Worm (Caenorhabditis elegans) whole organism, L1 larva: Measurements from ENCODE around the gene srh-137.

Experiments used
- C04F5.9 ChIP-seq: sonication (generic microtip); optimal IDR thresholded peaks from 2 replicates; lab custom pipeline; 2016; ENCODE audit warnings: missing genetic modification characterization, missing compliant biosample characterization
- C16A3.4 ChIP-seq: fragments of 150-350 bp; optimal IDR thresholded peaks from 2 replicates; lab custom pipeline; 2014; ENCODE audit warnings: missing biosample characterization, missing genetic modification characterization
- C34B4.2 ChIP-seq: sonication (generic microtip); optimal IDR thresholded peaks from 2 replicates; lab custom pipeline; 2017; ENCODE audit warnings: mild to moderate bottlenecking, missing genetic modification characterization, missing compliant biosample characterization
- F16B12.6 ChIP-seq: fragments of 150-350 bp; optimal IDR thresholded peaks from 2 replicates; lab custom pipeline; 2014; ENCODE audit warnings: missing biosample characterization, missing genetic modification characterization
- aha-1 ChIP-seq: fragments of 150-350 bp; optimal IDR thresholded peaks from 2 replicates; lab custom pipeline; 2014; ENCODE audit warnings: missing biosample characterization, missing genetic modification characterization
- ama-1 ChIP-seq: fragments of 150-350 bp; optimal IDR thresholded peaks from 2 replicates; lab custom pipeline; 2014
- blmp-1 ChIP-seq: fragments of 150-350 bp; optimal IDR thresholded peaks from 2 replicates; lab custom pipeline; 2014; ENCODE audit warnings: missing biosample characterization, missing genetic modification characterization
- ceh-63 ChIP-seq: fragments of 200-800 bp; sonication (Bioruptor generic); optimal IDR thresholded peaks from 2 replicates; lab custom pipeline; 2018; ENCODE audit warnings: mild to moderate bottlenecking, missing genetic modification characterization, missing compliant biosample characterization
- ceh-8 ChIP-seq: fragments of 200-800 bp; sonication (Bioruptor generic); optimal IDR thresholded peaks from 2 replicates; lab custom pipeline; 2018; ENCODE audit warnings: mild to moderate bottlenecking, missing genetic modification characterization, moderate library complexity, missing compliant biosample characterization
- ces-1 ChIP-seq: fragments of 150-350 bp; optimal IDR thresholded peaks from 2 replicates; lab custom pipeline; 2014; ENCODE audit warnings: missing biosample characterization, missing genetic modification reagents, missing genetic modification characterization
- efl-1 ChIP-seq, 4 experiments: fragments of 150-350 bp; optimal IDR thresholded peaks in 3 of 4; peaks in 1 of 4; 1 replicate in 1 of 4; 2 replicates in 3 of 4; lab custom pipeline; 2014; ENCODE audit warnings: missing biosample characterization in 2 of 4, missing genetic modification characterization in 2 of 4, missing genetic modification reagents in 2 of 4
- efl-3 ChIP-seq: fragments of 200-800 bp; sonication (Bioruptor generic); optimal IDR thresholded peaks from 2 replicates; lab custom pipeline; 2018; ENCODE audit warnings: mild to moderate bottlenecking, missing genetic modification characterization, missing compliant biosample characterization
- egl-27 ChIP-seq, 2 experiments: fragments of 150-350 bp in 1 of 2; sonication (generic microtip); optimal IDR thresholded peaks; 3 replicates each; lab custom pipeline; 2017 to 2018; ENCODE audit warnings: missing biosample characterization in 2 of 2, missing genetic modification characterization in 2 of 2, missing genetic modification reagents in 2 of 2
- elt-2 ChIP-seq: sonication (generic microtip); optimal IDR thresholded peaks from 2 replicates; lab custom pipeline; 2016; ENCODE audit warnings: missing genetic modification characterization, mild to moderate bottlenecking, inconsistent platforms, missing compliant biosample characterization, missing genetic modification reagents
- fkh-10 ChIP-seq: sonication (generic microtip); optimal IDR thresholded peaks from 2 replicates; lab custom pipeline; 2017; ENCODE audit warnings: missing biosample characterization, missing genetic modification reagents, missing genetic modification characterization
- fkh-4 ChIP-seq: sonication (generic microtip); optimal IDR thresholded peaks from 2 replicates; lab custom pipeline; 2016; ENCODE audit warnings: missing compliant biosample characterization, missing genetic modification characterization, borderline replicate concordance
- fkh-8 ChIP-seq: sonication (generic microtip); optimal IDR thresholded peaks from 2 replicates; lab custom pipeline; 2016; ENCODE audit warnings: mild to moderate bottlenecking, missing genetic modification characterization, missing compliant biosample characterization
- hlh-17 ChIP-seq: fragments of 200-800 bp; sonication (Bioruptor generic); optimal IDR thresholded peaks from 2 replicates; lab custom pipeline; 2018; ENCODE audit warnings: missing genetic modification characterization, mild to moderate bottlenecking, missing compliant biosample characterization, moderate library complexity, borderline replicate concordance
- hpl-2 ChIP-seq: fragments of 150-350 bp; optimal IDR thresholded peaks from 2 replicates; lab custom pipeline; 2014; ENCODE audit warnings: missing biosample characterization, missing genetic modification reagents, missing genetic modification characterization
- isw-1 ChIP-seq: fragments of 200-800 bp; sonication (Bioruptor generic); IDR thresholded peaks from 2 replicates; pipeline ENCODE4 v1.3.6; 2022; ENCODE audit warnings: missing genetic modification characterization, missing compliant biosample characterization
- jun-1 ChIP-seq: fragments of 150-350 bp; optimal IDR thresholded peaks from 2 replicates; lab custom pipeline; 2014; ENCODE audit warnings: missing biosample characterization, missing genetic modification reagents, missing genetic modification characterization
- lin-13 ChIP-seq: fragments of 150-350 bp; optimal IDR thresholded peaks from 2 replicates; lab custom pipeline; 2014; ENCODE audit warnings: missing biosample characterization, missing genetic modification reagents, missing genetic modification characterization
- lsy-2 ChIP-seq, 2 experiments: fragments of 150-350 bp; optimal IDR thresholded peaks; 2 replicates each; lab custom pipeline; 2014; ENCODE audit warnings: missing biosample characterization in 2 of 2, missing genetic modification characterization in 2 of 2
- mab-9 ChIP-seq: fragments of 200-800 bp; sonication (Bioruptor generic); IDR thresholded peaks from 2 replicates; pipeline ENCODE4 v1.3.6; 2022; ENCODE audit warnings: missing genetic modification reagents, missing genetic modification characterization, missing compliant biosample characterization
- nhr-237 ChIP-seq: fragments of 150-350 bp; optimal IDR thresholded peaks from 2 replicates; lab custom pipeline; 2014; ENCODE audit warnings: missing biosample characterization, missing genetic modification characterization
- nhr-28 ChIP-seq: fragments of 150-350 bp; optimal IDR thresholded peaks from 2 replicates; lab custom pipeline; 2014; ENCODE audit warnings: missing biosample characterization, missing genetic modification characterization
- nhr-71 ChIP-seq: sonication (generic microtip); optimal IDR thresholded peaks from 2 replicates; lab custom pipeline; 2016; ENCODE audit warnings: mild to moderate bottlenecking, missing genetic modification characterization, moderate library complexity, missing compliant biosample characterization
- nhr-77 ChIP-seq: fragments of 150-350 bp; optimal IDR thresholded peaks from 2 replicates; lab custom pipeline; 2014; ENCODE audit warnings: missing biosample characterization, missing genetic modification characterization
- pag-3 ChIP-seq: sonication (generic microtip); optimal IDR thresholded peaks from 2 replicates; lab custom pipeline; 2017; ENCODE audit warnings: missing genetic modification characterization, mild to moderate bottlenecking, missing compliant biosample characterization, antibody characterized with exemption, borderline replicate concordance; ENCODE audit not compliant: insufficient read depth
- pqm-1 ChIP-seq: sonication (generic microtip); optimal IDR thresholded peaks from 3 replicates; lab custom pipeline; 2017; ENCODE audit warnings: missing biosample characterization, missing genetic modification characterization
- rnt-1 ChIP-seq: sonication (generic microtip); optimal IDR thresholded peaks from 2 replicates; lab custom pipeline; 2016; ENCODE audit warnings: mild to moderate bottlenecking, missing genetic modification characterization, moderate library complexity, missing compliant biosample characterization
- snpc-4 ChIP-seq: fragments of 150-350 bp; optimal IDR thresholded peaks from 2 replicates; lab custom pipeline; 2014; ENCODE audit warnings: missing biosample characterization, missing genetic modification characterization
- snu-23 ChIP-seq: sonication (generic microtip); optimal IDR thresholded peaks from 2 replicates; lab custom pipeline; 2016; ENCODE audit warnings: missing genetic modification characterization, missing compliant biosample characterization
- sox-4 ChIP-seq: sonication (generic microtip); optimal IDR thresholded peaks from 2 replicates; lab custom pipeline; 2016; ENCODE audit warnings: missing genetic modification characterization, missing compliant biosample characterization
- sup-37 ChIP-seq: fragments of 200-800 bp; sonication (Bioruptor generic); optimal IDR thresholded peaks from 2 replicates; lab custom pipeline; 2018; ENCODE audit warnings: mild to moderate bottlenecking, missing genetic modification characterization, missing compliant biosample characterization
- swsn-7 ChIP-seq: sonication (generic microtip); optimal IDR thresholded peaks from 2 replicates; lab custom pipeline; 2016; ENCODE audit warnings: missing genetic modification characterization, missing compliant biosample characterization
- tlp-1 ChIP-seq: fragments of 150-350 bp; optimal IDR thresholded peaks from 2 replicates; lab custom pipeline; 2014; ENCODE audit warnings: missing biosample characterization, missing genetic modification characterization
- unc-130 ChIP-seq: fragments of 150-350 bp; optimal IDR thresholded peaks from 2 replicates; lab custom pipeline; 2017; ENCODE audit warnings: missing biosample characterization, missing genetic modification characterization, inconsistent platforms
- unc-62 ChIP-seq: fragments of 150-350 bp; optimal IDR thresholded peaks from 2 replicates; lab custom pipeline; 2014; ENCODE audit warnings: missing biosample characterization, missing genetic modification reagents, missing genetic modification characterization
- vab-15 ChIP-seq: sonication (generic microtip); optimal IDR thresholded peaks from 2 replicates; lab custom pipeline; 2017; ENCODE audit warnings: missing genotype, mild to moderate bottlenecking, missing genetic modification characterization, missing compliant biosample characterization
- zag-1 ChIP-seq: fragments of 150-350 bp; optimal IDR thresholded peaks from 2 replicates; lab custom pipeline; 2014; ENCODE audit warnings: missing biosample characterization, missing genetic modification characterization

Gene srh-137

ce11 chrV:16692988-16693387, 23.5 kb downstream of the srh-137 start:
- TF ChIP-seq rnt-1 (tag; lab: Kevin White, UChicago) (no peak), ceh-8 (GFP tag; lab: Kevin White, UChicago) (peak; percentile 56), vab-15 (no peak)
- TF ChIP-seq, all 84 proteins: peak for 1

ce11 chrV:16687227-16687626, 29.2 kb downstream of the srh-137 start, which contains the start of gene srz-102:
TSS of gene srz-102 (plus strand) at chrV:16687527.
- TF ChIP-seq efl-3 (GFP tag; lab: Kevin White, UChicago): no peak
- no peak for TF ChIP-seq pag-3 (tag; lab: Kevin White, UChicago)
- no peak for TF ChIP-seq isw-1 (GFP tag; lab: Robert Waterston, UW)
- TF ChIP-seq swsn-7 (tag; lab: Kevin White, UChicago): no peak
- no peak for TF ChIP-seq zag-1 (tag; lab: Kevin White, UChicago)
- TF ChIP-seq fkh-10: no peak
- TF ChIP-seq mab-9 (GFP tag; lab: Robert Waterston, UW): no peak
- TF ChIP-seq lin-13 (GFP tag; lab: Kevin White, UChicago): no peak
- no peak for TF ChIP-seq unc-130 (tag; lab: Kevin White, UChicago)
- no peak for TF ChIP-seq unc-62
- no peak for TF ChIP-seq vab-15
- TF ChIP-seq nhr-237: no peak
- TF ChIP-seq aha-1 (tag; lab: Kevin White, UChicago): no peak
- TF ChIP-seq sox-4: no peak
- no peak for TF ChIP-seq hpl-2 (GFP tag; lab: Kevin White, UChicago)

- no peak for TF ChIP-seq sup-37 (GFP tag; lab: Kevin White, UChicago)
- no peak for TF ChIP-seq C34B4.2 (tag; lab: Kevin White, UChicago)
- no peak for TF ChIP-seq lin-13 (GFP tag; lab: Kevin White, UChicago)
- no peak for TF ChIP-seq ces-1
- TF ChIP-seq snu-23 (GFP tag; lab: Kevin White, UChicago): no peak
- TF ChIP-seq F16B12.6: no peak
- no peak for TF ChIP-seq nhr-77 (tag; lab: Kevin White, UChicago)
- TF ChIP-seq nhr-28: no peak
- no peak for TF ChIP-seq nhr-237
- TF ChIP-seq nhr-71 (tag; lab: Kevin White, UChicago): no peak
- TF ChIP-seq unc-62: no peak
- no peak for TF ChIP-seq lsy-2 (tag; optimal IDR thresholded peaks at IDR 0.05; lab: Kevin White, UChicago)
- no peak for TF ChIP-seq mab-9 (GFP tag; lab: Robert Waterston, UW)
- no peak for TF ChIP-seq ama-1 (lab: Kevin White, UChicago)
- TF ChIP-seq fkh-8: no peak
- TF ChIP-seq C04F5.9 (tag; lab: Kevin White, UChicago): no peak
- TF ChIP-seq pag-3 (tag; lab: Kevin White, UChicago): no peak
- no peak for TF ChIP-seq ceh-63 (GFP tag; lab: Kevin White, UChicago)
- TF ChIP-seq fkh-4 (tag; lab: Kevin White, UChicago): no peak
- no peak for TF ChIP-seq hlh-17 (GFP tag; lab: Kevin White, UChicago)
These were observed 30.7 kb downstream of the srh-137 start, which contains the start of gene srw-43 for ce11 chrV:16685725-16686124. TSS of gene srw-43 (plus strand) at chrV:16686025.

- no peak for TF ChIP-seq egl-27 (tag; optimal IDR thresholded peaks at IDR 0.05; lab: Kevin White, UChicago)
- TF ChIP-seq unc-62: no peak
- TF ChIP-seq elt-2 (tag; lab: Kevin White, UChicago): no peak
- no peak for TF ChIP-seq zag-1 (tag; lab: Kevin White, UChicago)
- no peak for TF ChIP-seq pqm-1
- no peak for TF ChIP-seq blmp-1 (tag; lab: Kevin White, UChicago)
- no peak for TF ChIP-seq efl-1 (optimal IDR thresholded peaks at IDR 0.05; lab: Kevin White, UChicago)
- no peak for TF ChIP-seq efl-1 (GFP tag; optimal IDR thresholded peaks at IDR 0.05 in 1 of 2; lab: Kevin White, UChicago)
- no peak for TF ChIP-seq C16A3.4 (tag; lab: Kevin White, UChicago)
- no peak for TF ChIP-seq jun-1
- no peak for TF ChIP-seq snpc-4 (tag; lab: Kevin White, UChicago)
- TF ChIP-seq tlp-1 (tag; lab: Kevin White, UChicago): no peak
These were observed 33.1 kb downstream of the srh-137 start for ce11 chrV:16683359-16683758.
